Worm (Caenorhabditis elegans): ENCODE measurements around the gene epc-1.

DNA sequence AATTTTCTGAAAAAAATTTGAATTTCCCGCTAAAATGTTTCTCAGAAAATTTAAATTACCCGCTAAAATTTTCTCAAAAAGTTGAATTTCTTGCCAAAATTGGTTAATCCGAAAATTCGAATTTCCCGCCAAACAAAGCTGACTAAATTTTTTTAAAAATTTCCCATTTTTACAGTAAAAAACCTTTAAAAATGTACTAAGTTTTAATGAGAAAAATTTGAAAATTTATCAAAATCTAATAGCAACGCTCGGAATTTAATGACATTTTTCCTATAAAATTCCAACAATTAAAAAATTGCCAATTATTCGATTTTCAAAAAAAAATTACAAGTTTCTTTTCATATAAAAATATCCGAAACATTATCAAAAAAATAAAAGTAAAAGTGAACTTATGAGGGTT lies 16.5 kb downstream of the epc-1 start:
- no peak for TF ChIP-seq ama-1 (optimal IDR thresholded peaks at IDR 0.05)
- TF ChIP-seq flt-1 (GFP tag; IDR thresholded peaks at IDR 0.05) = no peak
- no peak for TF ChIP-seq aly-1 (tag; optimal IDR thresholded peaks at IDR 0.05)
- TF ChIP-seq ceh-13 (GFP tag; optimal IDR thresholded peaks at IDR 0.05) = no peak
- TF ChIP-seq ets-7 (tag; optimal IDR thresholded peaks at IDR 0.05) = no peak

Measured in whole organism, early embryonic.